Worm (Caenorhabditis elegans) whole organism, L4/young adult: ENCODE data around the gene str-199.

ENCODE experiments used
- dao-5 ChIP-seq: sonication (generic microtip); optimal IDR thresholded peaks from 2 replicates; lab custom pipeline; 2016; ENCODE audit warnings: missing genotype, missing genetic modification characterization, moderate library complexity, missing compliant biosample characterization
- him-1 ChIP-seq: sonication (generic microtip); optimal IDR thresholded peaks from 2 replicates; lab custom pipeline; 2016; ENCODE audit warnings: missing genotype, missing genetic modification reagents, missing genetic modification characterization, missing compliant biosample characterization

ce11 chrV:17190399-17190798, at the start of gene str-199:
- TF ChIP-seq him-1 (tag; lab: Kevin White, UChicago) = no peak
- no peak for TF ChIP-seq dao-5 (tag; lab: Kevin White, UChicago)
